Fruit fly (Drosophila melanogaster): ENCODE results near the gene CG3819.

CG3819 gene

dm6 chr3L:18898770-18899278 lies 23.1 kb downstream of the CG3819 start, which contains the start of gene RpL26 (continued):
- TF ChIP-seq wor (GFP tag; IDR thresholded peaks at IDR 0.05) (peak; percentile 34; the same call in 1 of the 2 replicates), Deaf1 (tag; optimal IDR thresholded peaks at IDR 0.05) (no peak), Taf1 (GFP tag; IDR thresholded peaks at IDR 0.05) (0 out of 2 replicates have a peak, but pooled peaks have one; percentile 68), al (GFP tag; IDR thresholded peaks at IDR 0.05) (peak; percentile 78), vfl (GFP tag; optimal IDR thresholded peaks at IDR 0.05) (peak; percentile 78), row (GFP tag; IDR thresholded peaks at IDR 0.05) (peak; percentile 96), maf-S (GFP tag; optimal IDR thresholded peaks at IDR 0.05) (peak; percentile 86), Hr39 (optimal IDR thresholded peaks at IDR 0.05) (no peak), CG6791 (GFP tag; IDR thresholded peaks at IDR 0.05; ENCODE audit: partially characterized antibody) (peak; percentile 91), CG6689 (GFP tag; IDR thresholded peaks at IDR 0.05) (peak; percentile 76), Hey (tag; optimal IDR thresholded peaks at IDR 0.05) (no peak), B-H1 (GFP tag; IDR thresholded peaks at IDR 0.05) (peak; percentile 57; the same call in 1 of the 3 replicates), CG6254 (GFP tag; optimal IDR thresholded peaks at IDR 0.05) (no peak), CG12299 (tag; optimal IDR thresholded peaks at IDR 0.05) (peak; percentile 71), odd (GFP tag; optimal IDR thresholded peaks at IDR 0.05) (peak; percentile 60), CG34224 (GFP tag; IDR thresholded peaks at IDR 0.05; ENCODE audit: partially characterized antibody) (peak; percentile 95), H2.0 (GFP tag; IDR thresholded peaks at IDR 0.05) (peak; percentile 44), Hmx (GFP tag; optimal IDR thresholded peaks at IDR 0.05) (peak; percentile 53), CkIIα-i1 (GFP tag; IDR thresholded peaks at IDR 0.05) (no peak), pb (GFP tag; optimal IDR thresholded peaks at IDR 0.05) (peak; percentile 48), CG31365 (tag; optimal IDR thresholded peaks at IDR 0.05) (peak; percentile 29), ara (GFP tag; IDR thresholded peaks at IDR 0.05) (no peak), Bdp1 (GFP tag; optimal IDR thresholded peaks at IDR 0.05) (peak; percentile 74), so (GFP tag; IDR thresholded peaks at IDR 0.05) (no peak), emc (GFP tag; optimal IDR thresholded peaks at IDR 0.05) (peak; percentile 72), Xrp1 (GFP tag; IDR thresholded peaks at IDR 0.05) (peak; percentile 59), CG10979 (tag; optimal IDR thresholded peaks at IDR 0.05) (peak; percentile 46), CG3065 (GFP tag; optimal IDR thresholded peaks at IDR 0.05) (peak; percentile 48), ems (GFP tag; optimal IDR thresholded peaks at IDR 0.05) (peak; percentile 64), CG17186 (GFP tag; optimal IDR thresholded peaks at IDR 0.05) (peak; percentile 56), CG4730 (GFP tag; IDR thresholded peaks at IDR 0.05) (0 out of 2 replicates have a peak, but pooled peaks have one; percentile 52), Mrtf (GFP tag; IDR thresholded peaks at IDR 0.05) (no peak; the same call in 2 of the 3 replicates), CG4360 (GFP tag; IDR thresholded peaks at IDR 0.05) (no peak), PHDP (tag; optimal IDR thresholded peaks at IDR 0.05) (peak; percentile 61), kay (GFP tag; optimal IDR thresholded peaks at IDR 0.05) (peak; percentile 40), bigmax (GFP tag; optimal IDR thresholded peaks at IDR 0.05) (no peak), D19A (tag; optimal IDR thresholded peaks at IDR 0.05) (peak; percentile 9), lilli (GFP tag; optimal IDR thresholded peaks at IDR 0.05) (peak; percentile 84), hb (GFP tag; IDR thresholded peaks at IDR 0.05; ENCODE audit: partially characterized antibody) (peak; percentile 97), CG5953 (GFP tag; IDR thresholded peaks at IDR 0.05) (no peak), CG4854 (GFP tag; optimal IDR thresholded peaks at IDR 0.05) (peak; percentile 60), CG33213 (GFP tag; optimal IDR thresholded peaks at IDR 0.05) (peak; percentile 78), chn (GFP tag; optimal IDR thresholded peaks at IDR 0.05) (peak; percentile 84), CG1602 (GFP tag; optimal IDR thresholded peaks at IDR 0.05) (peak; percentile 78), CG6654 (GFP tag; optimal IDR thresholded peaks at IDR 0.05) (no peak), usp (GFP tag; optimal IDR thresholded peaks at IDR 0.05) (no peak), trem (tag; optimal IDR thresholded peaks at IDR 0.05) (peak; percentile 64), NC2α (GFP tag; optimal IDR thresholded peaks at IDR 0.05) (peak; percentile 57), hkb (optimal IDR thresholded peaks at IDR 0.05) (peak; percentile 78), hkb (GFP tag; IDR thresholded peaks at IDR 0.05) (peak; percentile 23; the same call in 1 of the 2 replicates), CG4328 (GFP tag; optimal IDR thresholded peaks at IDR 0.05) (peak; percentile 77), ind (GFP tag; optimal IDR thresholded peaks at IDR 0.05) (peak; percentile 64)

Data from whole organism, embryonic.